Worm (Caenorhabditis elegans): Measurements from ENCODE around the gene F26C11.4.

- no peak for TF ChIP-seq klf-2 (GFP tag; conservative IDR thresholded peaks at IDR 0.05)
- no peak for TF ChIP-seq ref-1 (GFP tag; conservative IDR thresholded peaks at IDR 0.05)
- no peak for TF ChIP-seq tab-1 (GFP tag; IDR thresholded peaks at IDR 0.05)
- TF ChIP-seq flt-1 (GFP tag; IDR thresholded peaks at IDR 0.05): no peak
- no peak for TF ChIP-seq med-1 (GFP tag; optimal IDR thresholded peaks at IDR 0.05; ENCODE audit: insufficient read depth)
Measured at ce11 chrII:9895173-9895572, 20.9 kb downstream of the F26C11.4 start.
